Fruit fly (Drosophila melanogaster) whole organism, embryonic: ENCODE measurements around the gene Oseg2.

Source experiments
- Adf1 ChIP-seq: fragments of 200-800 bp; sonication (Bioruptor generic); IDR thresholded peaks from 2 replicates; pipeline ENCODE4 v1.3.6; 2022; ENCODE audit warnings: missing biosample characterization, missing genetic modification characterization
- Atf6 ChIP-seq: fragments of 200-800 bp; sonication (Bioruptor generic); IDR thresholded peaks from 2 replicates; pipeline ENCODE4 v1.3.6; 2022; ENCODE audit warnings: missing biosample characterization, missing genetic modification characterization
- Awh ChIP-seq: fragments of 200-800 bp; sonication (Bioruptor generic); IDR thresholded peaks from 2 replicates; pipeline ENCODE4, ENCODE4 v1.3.6; 2022; ENCODE audit warnings: missing biosample characterization, missing genetic modification characterization
- CG10209 ChIP-seq: fragments of 200-800 bp; sonication (Bioruptor generic); optimal IDR thresholded peaks from 3 replicates; lab custom pipeline; 2017; ENCODE audit warnings: missing biosample characterization, mild to moderate bottlenecking, missing genetic modification characterization, missing genetic modification reagents
- CG10543 ChIP-seq: fragments of 200-800 bp; sonication (Bioruptor generic); optimal IDR thresholded peaks from 3 replicates; lab custom pipeline; 2017; ENCODE audit warnings: missing biosample characterization, mild to moderate bottlenecking, missing genetic modification characterization, moderate library complexity
- CG12155 ChIP-seq: fragments of 200-800 bp; sonication (Bioruptor generic); optimal IDR thresholded peaks from 3 replicates; lab custom pipeline; 2016; ENCODE audit warnings: missing biosample characterization, missing genetic modification characterization
- CG12744 ChIP-seq: fragments of 200-800 bp; sonication (Bioruptor generic); optimal IDR thresholded peaks from 2 replicates; lab custom pipeline; 2016; ENCODE audit warnings: missing biosample characterization, missing genetic modification characterization
- CG13287 ChIP-seq: fragments of 200-800 bp; sonication (Bioruptor generic); IDR thresholded peaks from 2 replicates; pipeline ENCODE4 v1.3.6; 2022; ENCODE audit warnings: missing biosample characterization, missing genetic modification characterization; ENCODE audit not compliant: partially characterized antibody
- CG15073 ChIP-seq: fragments of 200-800 bp; sonication (Bioruptor generic); optimal IDR thresholded peaks from 2 replicates; lab custom pipeline; 2016; ENCODE audit warnings: missing biosample characterization, missing genetic modification characterization
- CG16779 ChIP-seq: fragments of 200-800 bp; sonication (Bioruptor generic); IDR thresholded peaks from 2 replicates; pipeline ENCODE4 v1.3.6; 2022; ENCODE audit warnings: missing biosample characterization, missing genetic modification characterization
- CG18011 ChIP-seq: fragments of 200-800 bp; sonication (Bioruptor generic); optimal IDR thresholded peaks from 2 replicates; lab custom pipeline; 2017; ENCODE audit warnings: missing biosample characterization, missing genetic modification characterization, mild to moderate bottlenecking, moderate library complexity, missing genotype
- CG3163 ChIP-seq: fragments of 200-800 bp; sonication (Bioruptor generic); optimal IDR thresholded peaks from 3 replicates; lab custom pipeline; 2016; ENCODE audit warnings: missing biosample characterization, missing genetic modification characterization
- CG33213 ChIP-seq: fragments of 200-800 bp; sonication (Bioruptor generic); optimal IDR thresholded peaks from 3 replicates; lab custom pipeline; 2016; ENCODE audit warnings: missing biosample characterization, missing genetic modification characterization
- CG3995 ChIP-seq: fragments of 200-800 bp; sonication (Bioruptor generic); optimal IDR thresholded peaks from 3 replicates; lab custom pipeline; 2016; ENCODE audit warnings: missing biosample characterization, missing genetic modification characterization
- CG4282 ChIP-seq: fragments of 200-800 bp; sonication (Bioruptor generic); optimal IDR thresholded peaks from 2 replicates; lab custom pipeline; 2016; ENCODE audit warnings: missing biosample characterization, missing genetic modification characterization
- CG8359 ChIP-seq: fragments of 200-800 bp; sonication (Bioruptor generic); optimal IDR thresholded peaks from 2 replicates; lab custom pipeline; 2017; ENCODE audit warnings: missing biosample characterization, mild to moderate bottlenecking, missing genetic modification characterization, borderline replicate concordance
- CG9215 ChIP-seq: fragments of 200-800 bp; sonication (Bioruptor generic); IDR thresholded peaks from 2 replicates; pipeline ENCODE4 v1.3.6; 2022; ENCODE audit warnings: missing biosample characterization, missing genetic modification characterization
- CG9797 ChIP-seq: fragments of 200-800 bp; sonication (Bioruptor generic); optimal IDR thresholded peaks from 3 replicates; lab custom pipeline; 2018; ENCODE audit warnings: missing biosample characterization, mild to moderate bottlenecking, missing genetic modification characterization
- Chrac-16 ChIP-seq: fragments of 200-800 bp; sonication (Bioruptor generic); optimal IDR thresholded peaks from 3 replicates; lab custom pipeline; 2016; ENCODE audit warnings: missing biosample characterization, missing genetic modification characterization
- D19B ChIP-seq: fragments of 200-800 bp; sonication (Bioruptor generic); optimal IDR thresholded peaks from 2 replicates; lab custom pipeline; 2017; ENCODE audit warnings: missing biosample characterization, mild to moderate bottlenecking, missing genetic modification characterization
- Deaf1 ChIP-seq: fragments of 200-800 bp; optimal IDR thresholded peaks from 3 replicates; lab custom pipeline; 2019; ENCODE audit warnings: missing biosample characterization, mild to moderate bottlenecking, missing genetic modification characterization, moderate library complexity
- E2f1 ChIP-seq: fragments of 200-800 bp; sonication (Bioruptor generic); IDR thresholded peaks from 2 replicates; pipeline ENCODE4 v1.3.6; 2022; ENCODE audit warnings: missing biosample characterization, missing genetic modification characterization
- Fer3 ChIP-seq: fragments of 200-800 bp; sonication (Bioruptor generic); optimal IDR thresholded peaks from 2 replicates; lab custom pipeline; 2018; ENCODE audit warnings: missing biosample characterization, mild to moderate bottlenecking, missing genetic modification characterization, moderate library complexity
- HLH4C ChIP-seq: fragments of 200-800 bp; sonication (Bioruptor generic); IDR thresholded peaks from 3 replicates; pipeline ENCODE4 v1.3.6; 2022; ENCODE audit warnings: missing biosample characterization, missing genetic modification characterization; ENCODE audit not compliant: partially characterized antibody
- HmgD ChIP-seq: fragments of 200-800 bp; sonication (Bioruptor generic); optimal IDR thresholded peaks from 3 replicates; lab custom pipeline; 2016; ENCODE audit warnings: missing biosample characterization, missing genetic modification characterization
- Jarid2 ChIP-seq: fragments of 200-800 bp; sonication (Bioruptor generic); optimal IDR thresholded peaks from 3 replicates; lab custom pipeline; 2017; ENCODE audit warnings: mild to moderate bottlenecking, missing biosample characterization, missing genetic modification reagents, missing genetic modification characterization
- Myb ChIP-seq: fragments of 200-800 bp; sonication (Bioruptor generic); optimal IDR thresholded peaks from 2 replicates; lab custom pipeline; 2016; ENCODE audit warnings: missing biosample characterization, missing genetic modification characterization
- Nf-YC ChIP-seq: fragments of 200-800 bp; optimal IDR thresholded peaks from 3 replicates; lab custom pipeline; 2019; ENCODE audit warnings: missing biosample characterization, mild to moderate bottlenecking, missing genetic modification characterization, moderate library complexity
- Oaz ChIP-seq: fragments of 200-800 bp; sonication (Bioruptor generic); IDR thresholded peaks from 2 replicates; pipeline ENCODE4 v1.3.6; 2022; ENCODE audit warnings: missing biosample characterization, missing genetic modification characterization
- Ssrp ChIP-seq: fragments of 200-800 bp; sonication (Bioruptor generic); optimal IDR thresholded peaks from 2 replicates; lab custom pipeline; 2018; ENCODE audit warnings: missing biosample characterization, mild to moderate bottlenecking, missing genetic modification characterization, moderate library complexity
- Stat92E ChIP-seq, 3 experiments: fragments of >200 bp in 2 of 3; fragments of 200-800 bp in 1 of 3; sonication (Bioruptor generic) in 1 of 3; optimal IDR thresholded peaks; 2 replicates each; lab custom pipeline; 2017 to 2019; ENCODE audit warnings: missing biosample characterization in 3 of 3, missing genetic modification characterization in 3 of 3, mild to moderate bottlenecking in 1 of 3, moderate library complexity in 1 of 3
- Vsx1 ChIP-seq: fragments of 200-800 bp; sonication (Bioruptor generic); optimal IDR thresholded peaks from 2 replicates; lab custom pipeline; 2017; ENCODE audit warnings: missing biosample characterization, mild to moderate bottlenecking, missing genetic modification characterization, missing genetic modification reagents
- ab ChIP-seq: fragments of 200-800 bp; sonication (Bioruptor generic); optimal IDR thresholded peaks from 2 replicates; lab custom pipeline; 2016; ENCODE audit warnings: missing biosample characterization, missing genetic modification characterization
- cas ChIP-seq: fragments of 200-800 bp; sonication (Bioruptor generic); IDR thresholded peaks from 2 replicates; pipeline ENCODE4 v1.3.6; 2022; ENCODE audit warnings: missing biosample characterization, missing genetic modification characterization
- chn ChIP-seq: fragments of 200-800 bp; sonication (Bioruptor generic); optimal IDR thresholded peaks from 2 replicates; lab custom pipeline; 2016; ENCODE audit warnings: missing biosample characterization, missing genetic modification characterization
- da ChIP-seq: fragments of 200-800 bp; sonication (Bioruptor generic); optimal IDR thresholded peaks from 2 replicates; lab custom pipeline; 2016; ENCODE audit warnings: missing biosample characterization, missing genetic modification characterization
- dmrt11E ChIP-seq: fragments of 200-800 bp; sonication (Bioruptor generic); optimal IDR thresholded peaks from 3 replicates; lab custom pipeline; 2018; ENCODE audit warnings: missing biosample characterization, mild to moderate bottlenecking, missing genetic modification characterization, moderate library complexity
- eyg ChIP-seq: fragments of 200-800 bp; sonication (Bioruptor generic); optimal IDR thresholded peaks from 3 replicates; lab custom pipeline; 2016; ENCODE audit warnings: missing biosample characterization, missing genetic modification characterization
- fd3F ChIP-seq: fragments of 200-800 bp; sonication (Bioruptor generic); optimal IDR thresholded peaks from 2 replicates; lab custom pipeline; 2018; ENCODE audit warnings: missing biosample characterization, mild to moderate bottlenecking, missing genetic modification characterization, moderate library complexity
- gfzf ChIP-seq: fragments of 200-800 bp; sonication (Bioruptor generic); optimal IDR thresholded peaks from 2 replicates; lab custom pipeline; 2016; ENCODE audit warnings: missing biosample characterization, mild to moderate bottlenecking, missing genetic modification characterization, moderate library complexity
- grau ChIP-seq: fragments of 200-800 bp; optimal IDR thresholded peaks from 3 replicates; lab custom pipeline; 2019; ENCODE audit warnings: missing biosample characterization, mild to moderate bottlenecking, missing genetic modification characterization, moderate library complexity
- hkb ChIP-seq, 2 experiments: fragments of 200-800 bp in 1 of 2; fragments of >200 bp in 1 of 2; sonication (Bioruptor generic) in 1 of 2; IDR thresholded peaks in 1 of 2; optimal IDR thresholded peaks in 1 of 2; 2 replicates each; pipeline versions ENCODE4 v1.3.6 to Lab custom; 2017 to 2022; ENCODE audit warnings: missing biosample characterization in 1 of 2, missing genetic modification characterization in 1 of 2
- maf-S ChIP-seq: fragments of 200-800 bp; sonication (Bioruptor generic); optimal IDR thresholded peaks from 2 replicates; lab custom pipeline; 2016; ENCODE audit warnings: missing biosample characterization, missing genetic modification characterization
- odd ChIP-seq: fragments of 200-800 bp; sonication (Bioruptor generic); optimal IDR thresholded peaks from 2 replicates; lab custom pipeline; 2017; ENCODE audit warnings: missing biosample characterization, mild to moderate bottlenecking, missing genetic modification characterization
- sd ChIP-seq: fragments of 200-800 bp; sonication (Bioruptor generic); optimal IDR thresholded peaks from 3 replicates; lab custom pipeline; 2018; ENCODE audit warnings: missing biosample characterization, mild to moderate bottlenecking, missing genetic modification characterization, moderate library complexity
- slp2 ChIP-seq: fragments of 200-800 bp; sonication (Bioruptor generic); optimal IDR thresholded peaks from 2 replicates; lab custom pipeline; 2016; ENCODE audit warnings: missing biosample characterization, missing genetic modification characterization
- tx ChIP-seq: fragments of 200-800 bp; sonication (Bioruptor generic); optimal IDR thresholded peaks from 2 replicates; lab custom pipeline; 2016; ENCODE audit warnings: missing biosample characterization, missing genetic modification characterization
- vnd ChIP-seq: fragments of 200-800 bp; sonication (Bioruptor generic); IDR thresholded peaks from 3 replicates; pipeline ENCODE4 v1.3.6; 2022; ENCODE audit warnings: missing biosample characterization, missing genetic modification characterization; ENCODE audit not compliant: partially characterized antibody
- wek ChIP-seq: fragments of 200-800 bp; sonication (Bioruptor generic); optimal IDR thresholded peaks from 3 replicates; lab custom pipeline; 2018; ENCODE audit warnings: missing biosample characterization, mild to moderate bottlenecking, missing genetic modification characterization, moderate library complexity

Gene Oseg2

DNA sequence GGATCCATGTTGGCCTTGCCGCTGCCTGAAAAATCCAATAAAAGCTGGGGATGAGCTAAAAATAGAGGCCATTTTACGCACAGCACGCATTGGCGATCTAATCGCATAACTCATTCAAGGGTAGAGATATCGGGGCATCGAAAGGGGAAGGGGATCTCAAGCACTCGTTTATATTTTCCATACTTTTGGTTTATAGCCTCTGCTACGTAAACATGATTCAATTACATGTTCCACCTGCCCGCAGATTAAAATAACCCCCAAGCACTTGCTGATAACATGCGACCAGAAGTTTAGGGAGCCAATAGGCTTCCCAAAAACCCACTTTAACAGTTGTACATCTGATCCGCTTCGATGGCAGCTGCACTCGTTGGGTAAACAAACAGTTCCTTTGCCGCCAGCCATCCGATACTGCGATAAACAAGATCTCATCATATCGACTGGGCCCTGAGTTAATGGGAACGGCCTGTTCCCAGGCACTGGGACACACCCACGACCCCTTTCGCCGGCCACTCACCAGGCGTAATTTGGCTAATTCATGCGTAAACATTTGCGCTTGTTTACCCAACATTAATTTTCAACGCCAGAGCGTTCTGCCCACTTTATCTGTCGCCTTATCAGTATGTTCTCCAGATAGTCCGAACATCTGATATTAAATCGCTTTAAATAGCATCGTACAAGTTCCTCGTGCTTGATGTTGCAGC, 24.7 kb downstream of the Oseg2 start (continued):
- no peak for TF ChIP-seq chn (GFP tag; lab: Kevin White, UChicago)
- no peak for TF ChIP-seq CG33213 (GFP tag; lab: Kevin White, UChicago)
- no peak for TF ChIP-seq Myb
- TF ChIP-seq Atf6 (GFP tag; lab: Robert Waterston, UW): no peak
- no peak for TF ChIP-seq Deaf1 (tag; lab: Kevin White, UChicago)
- no peak for TF ChIP-seq fd3F (GFP tag; lab: Kevin White, UChicago)
- no peak for TF ChIP-seq maf-S (GFP tag; lab: Kevin White, UChicago)
- TF ChIP-seq CG9797: no peak
- no peak for TF ChIP-seq CG4282 (GFP tag; lab: Kevin White, UChicago)
- TF ChIP-seq Oaz (GFP tag; lab: Robert Waterston, UW): no peak
- TF ChIP-seq CG12155 (GFP tag; lab: Kevin White, UChicago): no peak
- no peak for TF ChIP-seq CG15073
- peak; percentile 44 for TF ChIP-seq wek
- no peak for TF ChIP-seq da
- no peak for TF ChIP-seq grau (tag; lab: Kevin White, UChicago)
- peak; percentile 86 for TF ChIP-seq sd (tag; lab: Kevin White, UChicago)
- TF ChIP-seq Nf-YC (tag; lab: Kevin White, UChicago): peak; percentile 1
- TF ChIP-seq Adf1 (GFP tag; lab: Robert Waterston, UW): 0 out of 2 replicates have a peak, but pooled peaks have one; percentile 6
- TF ChIP-seq dmrt11E (tag; lab: Kevin White, UChicago): no peak
- no peak for TF ChIP-seq CG3163 (GFP tag; lab: Kevin White, UChicago)
- no peak for TF ChIP-seq cas
- no peak for TF ChIP-seq E2f1 (GFP tag; lab: Robert Waterston, UW)
- TF ChIP-seq vnd (GFP tag; lab: Robert Waterston, UW): no peak
- no peak for TF ChIP-seq hkb (optimal IDR thresholded peaks at IDR 0.05; lab: Kevin White, UChicago)
- no peak for TF ChIP-seq hkb (GFP tag; IDR thresholded peaks at IDR 0.05; lab: Robert Waterston, UW)
- TF ChIP-seq Fer3 (tag; lab: Kevin White, UChicago): no peak
- TF ChIP-seq CG13287 (GFP tag; lab: Robert Waterston, UW): no peak
- TF ChIP-seq CG16779 (GFP tag; lab: Robert Waterston, UW): no peak
- no peak for TF ChIP-seq Stat92E (GFP tag; optimal IDR thresholded peaks at IDR 0.05; lab: Kevin White, UChicago)
- TF ChIP-seq D19B (GFP tag; lab: Kevin White, UChicago): no peak
- TF ChIP-seq Vsx1: peak; percentile 41
- TF ChIP-seq Chrac-16: no peak
- TF ChIP-seq odd (GFP tag; lab: Kevin White, UChicago): no peak
- no peak for TF ChIP-seq gfzf
- peak; percentile 59 for TF ChIP-seq CG10543 (GFP tag; lab: Kevin White, UChicago)
- TF ChIP-seq Ssrp (tag; lab: Kevin White, UChicago): no peak
- TF ChIP-seq tx: no peak
- no peak for TF ChIP-seq CG9215
- TF ChIP-seq CG12744 (GFP tag; lab: Kevin White, UChicago): no peak
- TF ChIP-seq HLH4C (GFP tag; lab: Robert Waterston, UW): no peak
- TF ChIP-seq Awh (GFP tag; lab: Robert Waterston, UW): no peak
- no peak for TF ChIP-seq HmgD (GFP tag; lab: Kevin White, UChicago)
- no peak for TF ChIP-seq ab
- TF ChIP-seq CG10209: no peak
- TF ChIP-seq slp2 (GFP tag; lab: Kevin White, UChicago): no peak
- TF ChIP-seq CG8359: no peak
- no peak for TF ChIP-seq Jarid2 (GFP tag; lab: Kevin White, UChicago)
- TF ChIP-seq CG18011 (GFP tag; lab: Kevin White, UChicago): no peak
- no peak for TF ChIP-seq CG3995 (GFP tag; lab: Kevin White, UChicago)
- no peak for TF ChIP-seq eyg (GFP tag; lab: Kevin White, UChicago)
